Fruit fly (Drosophila melanogaster) whole organism, embryonic: ENCODE results near the gene CG42795.

Source experiments
- CG10267 ChIP-seq: fragments of 200-800 bp; sonication (Bioruptor generic); optimal IDR thresholded peaks from 2 replicates; lab custom pipeline; 2018; ENCODE audit warnings: missing biosample characterization, mild to moderate bottlenecking, missing genetic modification characterization, moderate library complexity
- CG11504 ChIP-seq: fragments of 200-800 bp; sonication (Bioruptor generic); optimal IDR thresholded peaks from 3 replicates; lab custom pipeline; 2019; ENCODE audit warnings: missing biosample characterization, mild to moderate bottlenecking, missing genetic modification characterization, moderate library complexity
- CG13624 ChIP-seq: fragments of 200-800 bp; sonication (Bioruptor generic); optimal IDR thresholded peaks from 2 replicates; lab custom pipeline; 2016; ENCODE audit warnings: missing biosample characterization, missing genetic modification characterization
- CG15269 ChIP-seq: fragments of 200-800 bp; sonication (Bioruptor generic); optimal IDR thresholded peaks from 2 replicates; lab custom pipeline; 2018; ENCODE audit warnings: missing biosample characterization, mild to moderate bottlenecking, missing genetic modification characterization, moderate library complexity
- CG1602 ChIP-seq: fragments of 200-800 bp; sonication (Bioruptor generic); optimal IDR thresholded peaks from 3 replicates; lab custom pipeline; 2016; ENCODE audit warnings: missing biosample characterization, missing genetic modification characterization
- CG18262 ChIP-seq: fragments of 200-800 bp; optimal IDR thresholded peaks from 3 replicates; lab custom pipeline; 2019; ENCODE audit warnings: missing biosample characterization, mild to moderate bottlenecking, missing genetic modification characterization, moderate library complexity
- CG2116 ChIP-seq: fragments of 200-800 bp; sonication (Bioruptor generic); optimal IDR thresholded peaks from 3 replicates; lab custom pipeline; 2018; ENCODE audit warnings: missing biosample characterization, mild to moderate bottlenecking, missing genetic modification characterization
- CG2678 ChIP-seq: fragments of 200-800 bp; sonication (Bioruptor generic); optimal IDR thresholded peaks from 3 replicates; lab custom pipeline; 2019; ENCODE audit warnings: missing biosample characterization, mild to moderate bottlenecking, missing genetic modification characterization, moderate library complexity
- CG2889 ChIP-seq: fragments of 200-800 bp; sonication (Bioruptor generic); IDR thresholded peaks from 3 replicates; pipeline ENCODE4 v1.3.6; 2022; ENCODE audit warnings: missing biosample characterization, missing genetic modification characterization
- CG30403 ChIP-seq: fragments of 200-800 bp; sonication (Bioruptor generic); optimal IDR thresholded peaks from 3 replicates; lab custom pipeline; 2016; ENCODE audit warnings: missing biosample characterization, missing genetic modification characterization
- CG6254 ChIP-seq: fragments of 200-800 bp; sonication (Bioruptor generic); optimal IDR thresholded peaks from 3 replicates; lab custom pipeline; 2017; ENCODE audit warnings: mild to moderate bottlenecking, missing biosample characterization, missing genetic modification reagents, missing genetic modification characterization
- CG7839 ChIP-seq: fragments of 200-800 bp; sonication (Bioruptor generic); optimal IDR thresholded peaks from 3 replicates; lab custom pipeline; 2018; ENCODE audit warnings: missing biosample characterization, mild to moderate bottlenecking, missing genetic modification characterization, moderate library complexity
- CG8281 ChIP-seq: fragments of 200-800 bp; sonication (Bioruptor generic); optimal IDR thresholded peaks from 2 replicates; lab custom pipeline; 2018; ENCODE audit warnings: missing biosample characterization, mild to moderate bottlenecking, missing genetic modification characterization, moderate library complexity
- CG8765 ChIP-seq: fragments of 200-800 bp; sonication (Bioruptor generic); IDR thresholded peaks from 2 replicates; pipeline ENCODE4 v1.3.6; 2022; ENCODE audit warnings: missing biosample characterization, missing genetic modification characterization
- CkIIα-i1 ChIP-seq: fragments of 200-800 bp; sonication (Bioruptor generic); IDR thresholded peaks from 2 replicates; pipeline ENCODE4 v1.3.6; 2022; ENCODE audit warnings: missing biosample characterization, missing genetic modification characterization
- Dek ChIP-seq: fragments of 200-800 bp; sonication (Bioruptor generic); optimal IDR thresholded peaks from 3 replicates; lab custom pipeline; 2019; ENCODE audit warnings: missing biosample characterization, mild to moderate bottlenecking, missing genetic modification characterization, moderate library complexity
- Drgx ChIP-seq: fragments of 200-800 bp; sonication (Bioruptor generic); IDR thresholded peaks from 2 replicates; pipeline ENCODE4 v1.3.6; 2022; ENCODE audit warnings: missing biosample characterization, missing genetic modification characterization
- Fer1 ChIP-seq: fragments of 200-800 bp; sonication (Bioruptor generic); optimal IDR thresholded peaks from 2 replicates; lab custom pipeline; 2017; ENCODE audit warnings: missing biosample characterization, mild to moderate bottlenecking, missing genetic modification characterization
- Hr3 ChIP-seq: fragments of 200-800 bp; sonication (Bioruptor generic); optimal IDR thresholded peaks from 3 replicates; lab custom pipeline; 2016; ENCODE audit warnings: missing biosample characterization, missing genetic modification characterization
- Hsf ChIP-seq: fragments of 200-800 bp; sonication (Bioruptor generic); optimal IDR thresholded peaks from 3 replicates; lab custom pipeline; 2016; ENCODE audit warnings: missing biosample characterization, missing genetic modification characterization
- Max ChIP-seq: fragments of 200-800 bp; sonication (Bioruptor generic); optimal IDR thresholded peaks from 2 replicates; lab custom pipeline; 2016; ENCODE audit warnings: missing biosample characterization, mild to moderate bottlenecking, missing genetic modification characterization
- Trl ChIP-seq, 3 experiments: fragments of >200 bp in 2 of 3; fragments of 200-800 bp in 1 of 3; sonication (Bioruptor generic) in 1 of 3; optimal IDR thresholded peaks; 2 replicates in 1 of 3; 3 replicates in 2 of 3; lab custom pipeline; 2016 to 2017; ENCODE audit warnings: missing biosample characterization in 1 of 3, missing genetic modification characterization in 1 of 3
- ara ChIP-seq: fragments of 200-800 bp; sonication (Bioruptor generic); IDR thresholded peaks from 2 replicates; pipeline ENCODE4 v1.3.6; 2022; ENCODE audit warnings: missing biosample characterization, missing genetic modification characterization
- chif ChIP-seq, 2 experiments: fragments of 200-800 bp; sonication (Bioruptor generic); optimal IDR thresholded peaks; 3 replicates each; lab custom pipeline; 2016; ENCODE audit warnings: missing biosample characterization in 2 of 2, missing genetic modification characterization in 2 of 2
- ewg ChIP-seq: fragments of 200-800 bp; sonication (Bioruptor generic); optimal IDR thresholded peaks from 3 replicates; lab custom pipeline; 2017; ENCODE audit warnings: mild to moderate bottlenecking, missing biosample characterization, missing genetic modification reagents, missing genetic modification characterization
- fd96Cb ChIP-seq: fragments of 200-800 bp; sonication (Bioruptor generic); optimal IDR thresholded peaks from 2 replicates; lab custom pipeline; 2018; ENCODE audit warnings: missing biosample characterization, mild to moderate bottlenecking, missing genetic modification characterization, moderate library complexity
- fru ChIP-seq: fragments of >200 bp; optimal IDR thresholded peaks from 2 replicates; lab custom pipeline; 2017
- gem ChIP-seq: fragments of 200-800 bp; sonication (Bioruptor generic); optimal IDR thresholded peaks from 2 replicates; lab custom pipeline; 2019; ENCODE audit warnings: missing biosample characterization, mild to moderate bottlenecking, missing genetic modification characterization, moderate library complexity
- grau ChIP-seq: fragments of 200-800 bp; optimal IDR thresholded peaks from 3 replicates; lab custom pipeline; 2019; ENCODE audit warnings: missing biosample characterization, mild to moderate bottlenecking, missing genetic modification characterization, moderate library complexity
- insv ChIP-seq, 2 experiments: fragments of 200-800 bp; sonication (Bioruptor generic); optimal IDR thresholded peaks; 3 replicates each; lab custom pipeline; 2016 to 2018; ENCODE audit warnings: missing biosample characterization in 2 of 2, missing genetic modification characterization in 2 of 2
- lilli ChIP-seq: fragments of 200-800 bp; sonication (Bioruptor generic); optimal IDR thresholded peaks from 3 replicates; lab custom pipeline; 2016; ENCODE audit warnings: missing biosample characterization, missing genetic modification characterization
- lov ChIP-seq, 2 experiments: fragments of 200-800 bp in 1 of 2; fragments of >200 bp in 1 of 2; sonication (Bioruptor generic) in 1 of 2; IDR thresholded peaks in 1 of 2; optimal IDR thresholded peaks in 1 of 2; 2 replicates in 1 of 2; 3 replicates in 1 of 2; pipeline versions ENCODE4 v1.3.6 to Lab custom; 2017 to 2022; ENCODE audit warnings: missing biosample characterization in 1 of 2, missing genetic modification characterization in 1 of 2
- mld ChIP-seq: fragments of 200-800 bp; sonication (Bioruptor generic); IDR thresholded peaks from 3 replicates; pipeline ENCODE4 v1.3.6; 2022; ENCODE audit warnings: missing biosample characterization, missing genetic modification characterization; ENCODE audit not compliant: partially characterized antibody
- nmo ChIP-seq: fragments of 200-800 bp; sonication (Bioruptor generic); optimal IDR thresholded peaks from 2 replicates; lab custom pipeline; 2018; ENCODE audit warnings: missing biosample characterization, mild to moderate bottlenecking, missing genetic modification characterization, moderate library complexity
- onecut ChIP-seq: fragments of 200-800 bp; sonication (Bioruptor generic); IDR thresholded peaks from 2 replicates; pipeline ENCODE4 v1.3.6; 2022; ENCODE audit warnings: missing biosample characterization, missing genetic modification characterization
- phol ChIP-seq: fragments of 200-800 bp; sonication (Bioruptor generic); optimal IDR thresholded peaks from 3 replicates; lab custom pipeline; 2018; ENCODE audit warnings: missing biosample characterization, mild to moderate bottlenecking, missing genetic modification characterization, moderate library complexity
- sd ChIP-seq: fragments of 200-800 bp; sonication (Bioruptor generic); optimal IDR thresholded peaks from 3 replicates; lab custom pipeline; 2018; ENCODE audit warnings: missing biosample characterization, mild to moderate bottlenecking, missing genetic modification characterization, moderate library complexity
- slbo ChIP-seq: fragments of 200-800 bp; sonication (Bioruptor generic); IDR thresholded peaks from 2 replicates; pipeline ENCODE4 v1.3.6; 2022; ENCODE audit warnings: missing biosample characterization, missing genetic modification characterization
- trh ChIP-seq: fragments of 200-800 bp; sonication (Bioruptor generic); optimal IDR thresholded peaks from 2 replicates; lab custom pipeline; 2016; ENCODE audit warnings: missing biosample characterization, missing genetic modification characterization
- vvl ChIP-seq: fragments of 200-800 bp; sonication (Bioruptor generic); IDR thresholded peaks from 2 replicates; pipeline ENCODE4 v1.3.6; 2022; ENCODE audit warnings: missing biosample characterization, missing genetic modification characterization
- zf30C ChIP-seq: fragments of 200-800 bp; sonication (Bioruptor generic); optimal IDR thresholded peaks from 3 replicates; lab custom pipeline; 2018; ENCODE audit warnings: missing biosample characterization, mild to moderate bottlenecking, missing genetic modification characterization

CG42795 gene

dm6 chr3R:10190084-10190782, 35.3 kb upstream of the CG42795 start, which contains the start of gene Syn (continued):
- TF ChIP-seq lov (optimal IDR thresholded peaks at IDR 0.05; lab: Kevin White, UChicago) (no peak), lov (GFP tag; IDR thresholded peaks at IDR 0.05; lab: Robert Waterston, UW) (no peak), sd (no peak), CG30403 (GFP tag; lab: Kevin White, UChicago) (peak; percentile 26), lilli (GFP tag; lab: Kevin White, UChicago) (no peak), trh (GFP tag; lab: Kevin White, UChicago) (no peak), phol (tag; lab: Kevin White, UChicago) (no peak), CG8765 (GFP tag; lab: Robert Waterston, UW) (no peak), ara (GFP tag; lab: Robert Waterston, UW) (no peak), onecut (peak; percentile 80), ewg (GFP tag; lab: Kevin White, UChicago) (peak; percentile 90), CG1602 (GFP tag; lab: Kevin White, UChicago) (no peak), Fer1 (GFP tag; lab: Kevin White, UChicago) (no peak), CG15269 (tag; lab: Kevin White, UChicago) (peak; percentile 29), gem (peak; percentile 57), CG10267 (tag; lab: Kevin White, UChicago) (peak; percentile 24), CG18262 (tag; lab: Kevin White, UChicago) (peak; percentile 41), zf30C (GFP tag; lab: Kevin White, UChicago) (peak; percentile 47), CG2889 (GFP tag; lab: Robert Waterston, UW) (no peak), grau (tag; lab: Kevin White, UChicago) (peak; percentile 31), slbo (GFP tag; lab: Robert Waterston, UW) (peak; percentile 40; the same call in 1 of the 2 replicates), Trl (optimal IDR thresholded peaks at IDR 0.05; lab: Kevin White, UChicago) (peak; percentile 44 to 75), Trl (GFP tag; optimal IDR thresholded peaks at IDR 0.05; lab: Kevin White, UChicago) (no peak), fd96Cb (tag; lab: Kevin White, UChicago) (peak; percentile 3), vvl (GFP tag; lab: Robert Waterston, UW) (0 out of 2 replicates have a peak, but pooled peaks have one; percentile 19), CG13624 (no peak), Max (GFP tag; lab: Kevin White, UChicago) (no peak), Hr3 (peak; percentile 26), mld (no peak), Hsf (no peak), CG2678 (tag; lab: Kevin White, UChicago) (peak; percentile 54), CG6254 (no peak), CG2116 (GFP tag; lab: Kevin White, UChicago) (no peak), nmo (GFP tag; lab: Kevin White, UChicago) (peak; percentile 26), insv (GFP tag; optimal IDR thresholded peaks at IDR 0.05; lab: Kevin White, UChicago) (no peak), CkIIα-i1 (GFP tag; lab: Robert Waterston, UW) (no peak), Dek (tag; lab: Kevin White, UChicago) (peak; percentile 23), Drgx (GFP tag; lab: Robert Waterston, UW) (no peak), fru (lab: Kevin White, UChicago) (no peak), CG8281 (tag; lab: Kevin White, UChicago) (no peak), chif (GFP tag; optimal IDR thresholded peaks at IDR 0.05; lab: Kevin White, UChicago) (no peak), CG7839 (peak; percentile 33), CG11504 (tag; lab: Kevin White, UChicago) (peak; percentile 40)
